Worm (Caenorhabditis elegans): ENCODE measurements around the gene flp-19.

DNA sequence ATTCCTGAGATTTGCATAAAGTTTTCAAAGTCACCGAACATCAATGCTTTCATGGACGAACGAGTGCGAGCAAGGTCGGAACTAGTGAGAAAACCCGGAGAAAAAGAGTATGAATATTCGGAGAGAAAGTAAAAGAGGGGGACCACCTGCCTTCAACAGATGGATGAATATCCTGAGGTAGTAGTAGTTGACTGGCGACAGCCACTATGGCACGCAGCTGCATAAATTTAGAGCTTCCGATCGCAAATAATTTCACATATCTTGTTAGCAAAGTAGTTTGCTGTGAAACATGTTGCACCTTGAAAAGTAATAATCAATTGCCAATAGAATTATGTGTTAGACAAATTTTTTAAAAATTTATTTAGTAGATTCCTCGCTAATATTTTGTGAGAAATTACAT, 47.7 kb upstream of the flp-19 start:
- no peak for TF ChIP-seq W03F9.2 (tag; optimal IDR thresholded peaks at IDR 0.05)
- no peak for TF ChIP-seq him-1 (tag; optimal IDR thresholded peaks at IDR 0.05)

All from whole organism, L4/young adult.